Fruit fly (Drosophila melanogaster): ENCODE data around the gene CG31715.
A peak's percentile ranks its signal among the peaks of the same experiment; 100 is the strongest.

The CG31715 gene

DNA sequence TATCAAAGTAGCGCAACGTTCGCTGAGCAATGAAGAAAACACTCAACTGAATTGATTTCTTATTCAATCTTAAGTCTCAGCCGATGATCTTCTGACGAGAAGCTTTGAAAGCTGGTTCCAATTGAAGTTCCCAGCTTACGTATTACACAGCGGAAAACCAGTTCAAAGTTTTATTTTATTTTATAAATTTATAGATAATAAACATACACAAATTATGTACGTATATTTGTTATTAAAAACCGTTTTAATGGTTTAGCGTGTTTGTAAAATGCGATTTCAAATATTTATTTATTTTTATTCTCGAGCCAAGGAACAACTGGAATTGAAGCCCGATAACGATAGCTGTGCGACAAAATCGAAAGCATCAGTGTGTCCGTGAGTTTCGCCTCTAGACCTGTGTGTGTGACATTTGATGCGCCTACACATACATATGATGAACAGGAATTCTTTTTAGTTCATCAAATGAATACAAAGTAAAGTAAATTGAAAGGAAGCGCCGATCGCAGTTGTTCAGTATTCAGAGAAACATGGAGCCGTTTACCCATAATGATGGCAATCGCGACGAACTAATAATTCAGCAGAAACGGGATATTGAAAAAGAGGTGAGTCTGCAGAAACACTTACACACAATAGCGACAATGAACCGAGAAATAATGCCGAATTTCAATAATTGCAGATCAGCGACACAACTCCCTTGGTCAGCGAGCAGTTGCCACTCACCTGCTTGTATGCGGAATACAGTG is 34.7 kb upstream of the CG31715 start, which contains the start of the genes CG5390 and CG4968 (continued):
- TF ChIP-seq CG8290 (GFP tag; optimal IDR thresholded peaks at IDR 0.05) (peak; percentile 66), CG8290 (tag; optimal IDR thresholded peaks at IDR 0.05) (no peak), Bdp1 (GFP tag; optimal IDR thresholded peaks at IDR 0.05) (no peak), CG2712 (tag; optimal IDR thresholded peaks at IDR 0.05) (peak; percentile 78), CG15696 (tag; optimal IDR thresholded peaks at IDR 0.05) (peak; percentile 32), CkIIα-i1 (GFP tag; IDR thresholded peaks at IDR 0.05) (no peak), Jarid2 (GFP tag; optimal IDR thresholded peaks at IDR 0.05) (no peak), ATbp (GFP tag; optimal IDR thresholded peaks at IDR 0.05) (no peak), ttk (GFP tag; IDR thresholded peaks at IDR 0.05) (peak; percentile 32; the same call in 1 of the 2 replicates), CG4854 (GFP tag; optimal IDR thresholded peaks at IDR 0.05) (no peak), mam (GFP tag; optimal IDR thresholded peaks at IDR 0.05) (peak; percentile 2), mld (GFP tag; IDR thresholded peaks at IDR 0.05; ENCODE audit: partially characterized antibody) (no peak), Neu2 (GFP tag; optimal IDR thresholded peaks at IDR 0.05; ENCODE audit: borderline replicate concordance) (no peak), CG4360 (GFP tag; IDR thresholded peaks at IDR 0.05) (no peak), CG12769 (tag; optimal IDR thresholded peaks at IDR 0.05) (no peak), ab (GFP tag; optimal IDR thresholded peaks at IDR 0.05) (no peak), Spps (tag; optimal IDR thresholded peaks at IDR 0.05) (peak; percentile 44), Doc3 (GFP tag; IDR thresholded peaks at IDR 0.05; ENCODE audit: partially characterized antibody) (no peak), Fer1 (GFP tag; optimal IDR thresholded peaks at IDR 0.05) (peak; percentile 83), CG10274 (GFP tag; optimal IDR thresholded peaks at IDR 0.05) (peak; percentile 10), CG8924 (tag; optimal IDR thresholded peaks at IDR 0.05) (peak; percentile 81), salm (tag; optimal IDR thresholded peaks at IDR 0.05) (peak; percentile 58), CG4282 (GFP tag; optimal IDR thresholded peaks at IDR 0.05) (no peak), abd-A (tag; optimal IDR thresholded peaks at IDR 0.05) (no peak), vvl (GFP tag; IDR thresholded peaks at IDR 0.05) (peak; percentile 82), ase (GFP tag; IDR thresholded peaks at IDR 0.05) (peak; percentile 49; the same call in 1 of the 3 replicates), CG4328 (GFP tag; optimal IDR thresholded peaks at IDR 0.05) (peak; percentile 70), vnd (GFP tag; IDR thresholded peaks at IDR 0.05; ENCODE audit: partially characterized antibody) (no peak), CrebB (tag; optimal IDR thresholded peaks at IDR 0.05) (peak; percentile 56), CG10543 (GFP tag; optimal IDR thresholded peaks at IDR 0.05) (peak; percentile 70), sr (GFP tag; IDR thresholded peaks at IDR 0.05) (no peak), CG18599 (GFP tag; optimal IDR thresholded peaks at IDR 0.05) (peak; percentile 79), H15 (GFP tag; IDR thresholded peaks at IDR 0.05) (peak; percentile 45; the same call in 1 of the 3 replicates), Lim3 (GFP tag; IDR thresholded peaks at IDR 0.05) (no peak), CG4820 (GFP tag; optimal IDR thresholded peaks at IDR 0.05) (peak; percentile 20), odd (GFP tag; optimal IDR thresholded peaks at IDR 0.05) (peak; percentile 56), ci (GFP tag; IDR thresholded peaks at IDR 0.05) (peak; percentile 81; the same call in 2 of the 3 replicates), ERR (GFP tag; optimal IDR thresholded peaks at IDR 0.05) (no peak), Ssrp (tag; optimal IDR thresholded peaks at IDR 0.05) (peak; percentile 49), gro (GFP tag; optimal IDR thresholded peaks at IDR 0.05) (no peak), Gug (GFP tag; IDR thresholded peaks at IDR 0.05) (no peak), shn (GFP tag; optimal IDR thresholded peaks at IDR 0.05) (no peak), CG9437 (GFP tag; optimal IDR thresholded peaks at IDR 0.05) (peak; percentile 98), unpg (GFP tag; optimal IDR thresholded peaks at IDR 0.05) (peak; percentile 81), CG4404 (GFP tag; IDR thresholded peaks at IDR 0.05) (no peak), Oli (tag; optimal IDR thresholded peaks at IDR 0.05) (peak; percentile 53), Usf (GFP tag; optimal IDR thresholded peaks at IDR 0.05) (no peak), CG14014 (GFP tag; IDR thresholded peaks at IDR 0.05) (peak; percentile 73; the same call in 1 of the 2 replicates), zen2 (GFP tag; IDR thresholded peaks at IDR 0.05; ENCODE audit: partially characterized antibody) (no peak; the same call in 2 of the 3 replicates)
